Worm (Caenorhabditis elegans) whole organism, mixed stage, embryonic: Measurements from ENCODE around the gene lpr-3.

Experiments used
- M03D4.4 ChIP-seq: sonication (generic microtip); optimal IDR thresholded peaks from 2 replicates; lab custom pipeline; 2017; ENCODE audit warnings: mild to moderate bottlenecking, missing genetic modification characterization, missing compliant biosample characterization
- blmp-1 ChIP-seq: fragments of 150-350 bp; optimal IDR thresholded peaks from 2 replicates; lab custom pipeline; 2014; ENCODE audit warnings: missing biosample characterization, missing genetic modification characterization
- hlh-1 ChIP-seq: fragments of 150-350 bp; optimal IDR thresholded peaks from 2 replicates; lab custom pipeline; 2014; ENCODE audit warnings: missing biosample characterization, missing genetic modification reagents, missing genetic modification characterization
- nhr-237 ChIP-seq: fragments of 150-350 bp; optimal IDR thresholded peaks from 2 replicates; lab custom pipeline; 2014; ENCODE audit warnings: missing biosample characterization, missing genetic modification characterization
- nhr-28 ChIP-seq: fragments of 150-350 bp; optimal IDR thresholded peaks from 2 replicates; lab custom pipeline; 2014; ENCODE audit warnings: missing biosample characterization, missing genetic modification characterization
- nhr-76 ChIP-seq: sonication (generic microtip); optimal IDR thresholded peaks from 2 replicates; lab custom pipeline; 2017; ENCODE audit warnings: missing biosample characterization, missing genetic modification characterization
- zip-8 ChIP-seq: fragments of 150-350 bp; optimal IDR thresholded peaks from 2 replicates; lab custom pipeline; 2014; ENCODE audit warnings: missing biosample characterization, missing genetic modification characterization

DNA sequence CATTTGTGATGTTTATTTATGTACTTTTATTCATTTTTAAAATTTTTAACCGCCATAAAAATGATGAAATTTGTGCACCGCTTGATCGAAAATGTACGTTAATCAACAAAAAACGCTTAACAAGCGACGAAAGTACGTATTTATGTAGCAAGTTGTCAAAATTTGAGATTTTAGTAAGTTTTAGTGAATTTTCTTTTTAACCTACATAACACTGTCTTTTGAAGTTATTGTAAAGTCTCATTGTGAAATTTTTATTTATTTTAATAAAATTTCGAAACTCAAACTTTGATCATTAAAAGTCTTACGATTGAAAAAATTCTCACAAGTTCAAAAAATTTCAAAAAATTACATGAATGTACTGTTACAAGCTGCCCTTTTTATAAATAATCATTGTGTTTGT, 40.1 kb downstream of the lpr-3 start:
- TF ChIP-seq nhr-76 (tag; lab: Kevin White, UChicago) (no peak), zip-8 (no peak), M03D4.4 (no peak), nhr-237 (tag; lab: Kevin White, UChicago) (no peak), hlh-1 (tag; lab: Kevin White, UChicago) (no peak), nhr-28 (tag; lab: Kevin White, UChicago) (no peak), blmp-1 (tag; lab: Kevin White, UChicago) (no peak)
